Fruit fly (Drosophila melanogaster) whole organism, prepupa: ENCODE results near the gene CG11382.

Source experiments
- CG11762 ChIP-seq: fragments of 200-800 bp; sonication (Bioruptor generic); optimal IDR thresholded peaks from 3 replicates; lab custom pipeline; 2016; ENCODE audit warnings: missing biosample characterization, missing genetic modification characterization; ENCODE audit not compliant: insufficient read depth
- CG1621 ChIP-seq: fragments of 200-800 bp; sonication (Bioruptor generic); optimal IDR thresholded peaks from 3 replicates; lab custom pipeline; 2018; ENCODE audit warnings: missing biosample characterization, mild to moderate bottlenecking, missing genetic modification characterization
- CG8632 ChIP-seq: fragments of 200-800 bp; sonication (Bioruptor generic); optimal IDR thresholded peaks from 3 replicates; lab custom pipeline; 2016; ENCODE audit warnings: missing biosample characterization, missing genetic modification characterization
- Eip75B ChIP-seq: fragments of 200-800 bp; sonication (Bioruptor generic); optimal IDR thresholded peaks from 3 replicates; lab custom pipeline; 2016; ENCODE audit warnings: missing biosample characterization, missing genetic modification characterization
- vri ChIP-seq: fragments of 200-800 bp; sonication (Bioruptor generic); optimal IDR thresholded peaks from 3 replicates; lab custom pipeline; 2016; ENCODE audit warnings: missing biosample characterization, mild to moderate bottlenecking, missing genetic modification characterization

- TF ChIP-seq CG11762 (GFP tag; lab: Kevin White, UChicago) = no peak
- no peak for TF ChIP-seq CG8632 (GFP tag; lab: Kevin White, UChicago)
- TF ChIP-seq vri (GFP tag; lab: Kevin White, UChicago) = no peak
- TF ChIP-seq Eip75B (GFP tag; lab: Kevin White, UChicago) = no peak
- TF ChIP-seq CG1621 (tag; lab: Kevin White, UChicago) = no peak
These were observed 10.5 kb upstream of the CG11382 start, which contains the start of gene CG14625 for dm6 chrX:1199246-1199645.
